Fruit fly (Drosophila melanogaster) whole organism, wandering third instar larva: ENCODE measurements around the gene Cyp312a1.

Experiments used
- Abd-B ChIP-seq: fragments of >200 bp; optimal IDR thresholded peaks from 2 replicates; lab custom pipeline; 2017; ENCODE audit warnings: missing biosample characterization, missing genetic modification characterization
- Hr78 ChIP-seq: fragments of >200 bp; optimal IDR thresholded peaks from 2 replicates; lab custom pipeline; 2017; ENCODE audit warnings: missing biosample characterization, missing genetic modification characterization
- N ChIP-seq: fragments of >200 bp; optimal IDR thresholded peaks from 2 replicates; lab custom pipeline; 2018; ENCODE audit warnings: missing biosample characterization, missing external identifiers, missing genetic modification characterization
- dsf ChIP-seq: sonication (Bioruptor generic); optimal IDR thresholded peaks from 2 replicates; lab custom pipeline; 2016; ENCODE audit warnings: missing biosample characterization, missing genetic modification characterization, borderline replicate concordance
- psq ChIP-seq: fragments of 200-800 bp; sonication (Bioruptor generic); optimal IDR thresholded peaks from 3 replicates; lab custom pipeline; 2017; ENCODE audit warnings: missing biosample characterization, mild to moderate bottlenecking, missing genetic modification characterization, moderate library complexity
- sv ChIP-seq: fragments of 200-800 bp; sonication (Bioruptor generic); optimal IDR thresholded peaks from 3 replicates; lab custom pipeline; 2016; ENCODE audit warnings: missing biosample characterization, missing genetic modification characterization
- usp ChIP-seq: fragments of >200 bp; optimal IDR thresholded peaks from 2 replicates; lab custom pipeline; 2017; ENCODE audit warnings: missing biosample characterization, missing genetic modification characterization

DNA sequence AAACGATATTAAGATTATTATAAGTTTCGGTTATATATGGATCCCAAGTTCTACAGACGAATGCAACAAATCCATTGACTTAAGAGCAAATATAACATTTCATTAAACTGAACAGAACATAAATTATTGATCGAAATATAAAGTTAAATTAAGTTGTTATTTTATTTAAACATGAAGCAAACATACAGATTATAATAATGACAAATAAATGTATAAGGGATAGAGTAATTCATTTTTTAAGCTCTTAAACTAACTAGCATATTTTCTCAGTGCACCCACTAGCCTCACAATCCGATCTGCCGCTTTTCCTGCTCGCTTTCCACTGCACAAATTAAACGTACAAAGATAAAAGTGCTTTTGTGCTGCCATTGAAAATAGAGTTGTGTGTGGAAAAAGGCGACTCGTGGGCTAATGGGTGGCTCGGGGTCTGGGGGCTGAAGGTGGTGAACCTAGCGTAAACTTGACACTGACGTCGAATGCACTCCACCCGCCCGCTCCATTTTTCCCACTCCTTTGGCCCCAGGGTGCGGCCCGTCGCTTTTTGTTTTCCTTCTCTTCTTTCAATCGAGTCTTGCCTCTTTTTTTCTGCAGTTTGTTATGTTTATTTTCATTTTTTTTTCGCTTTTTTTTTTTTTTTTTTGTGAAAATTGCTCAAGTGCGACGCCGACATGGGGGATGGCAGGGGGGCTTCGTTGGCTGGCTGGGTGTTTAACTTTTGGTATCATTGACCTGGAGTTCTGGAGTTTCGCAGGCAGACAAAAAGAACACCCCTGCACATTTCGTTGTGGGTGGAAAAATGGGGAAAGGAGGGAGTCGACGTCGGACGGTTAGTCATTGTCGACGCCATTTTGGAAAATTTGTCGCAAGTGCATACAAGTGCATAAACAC is 52.6 kb downstream of the Cyp312a1 start:
- no peak for TF ChIP-seq Abd-B (GFP tag; lab: Kevin White, UChicago)
- TF ChIP-seq sv = no peak
- no peak for TF ChIP-seq psq (GFP tag; lab: Kevin White, UChicago)
- no peak for TF ChIP-seq N (GFP tag; lab: Kevin White, UChicago)
- no peak for TF ChIP-seq Hr78
- TF ChIP-seq dsf (GFP tag; lab: Kevin White, UChicago) = no peak
- TF ChIP-seq usp (GFP tag; lab: Kevin White, UChicago) = no peak
